Fruit fly (Drosophila melanogaster) whole organism, embryonic: ENCODE measurements around the gene Ubc6.

Experiments
- Aef1 ChIP-seq: fragments of 200-800 bp; sonication (Bioruptor generic); IDR thresholded peaks from 3 replicates; pipeline ENCODE4 v1.3.6; 2022; ENCODE audit warnings: missing biosample characterization, missing genetic modification characterization
- Asciz ChIP-seq: fragments of 200-800 bp; sonication (Bioruptor generic); optimal IDR thresholded peaks from 2 replicates; lab custom pipeline; 2017; ENCODE audit warnings: missing biosample characterization, mild to moderate bottlenecking, missing genetic modification characterization, missing genetic modification reagents
- Bgb ChIP-seq: fragments of 200-800 bp; sonication (Bioruptor generic); IDR thresholded peaks from 2 replicates; pipeline ENCODE4 v1.3.6; 2022; ENCODE audit warnings: missing biosample characterization, missing genetic modification characterization; ENCODE audit not compliant: partially characterized antibody
- CG10147 ChIP-seq: fragments of 200-800 bp; sonication (Bioruptor generic); optimal IDR thresholded peaks from 2 replicates; lab custom pipeline; 2019; ENCODE audit warnings: missing biosample characterization, mild to moderate bottlenecking, missing genetic modification characterization, moderate library complexity
- CG10366 ChIP-seq: fragments of 200-800 bp; sonication (Bioruptor generic); IDR thresholded peaks from 2 replicates; pipeline ENCODE4 v1.3.6; 2022; ENCODE audit warnings: missing biosample characterization, missing genetic modification characterization
- CG12219 ChIP-seq: fragments of 200-800 bp; sonication (Bioruptor generic); optimal IDR thresholded peaks from 3 replicates; lab custom pipeline; 2018; ENCODE audit warnings: missing biosample characterization, mild to moderate bottlenecking, missing genetic modification characterization
- CG12299 ChIP-seq: fragments of 200-800 bp; sonication (Bioruptor generic); optimal IDR thresholded peaks from 2 replicates; lab custom pipeline; 2018; ENCODE audit warnings: missing biosample characterization, mild to moderate bottlenecking, missing genetic modification characterization
- CG12659 ChIP-seq: fragments of 200-800 bp; sonication (Bioruptor generic); optimal IDR thresholded peaks from 3 replicates; lab custom pipeline; 2017; ENCODE audit warnings: mild to moderate bottlenecking, missing biosample characterization, missing genetic modification reagents, missing genetic modification characterization
- CG1647 ChIP-seq: fragments of 200-800 bp; sonication (Bioruptor generic); optimal IDR thresholded peaks from 3 replicates; lab custom pipeline; 2016; ENCODE audit warnings: missing biosample characterization, missing genetic modification characterization
- CG17186 ChIP-seq: fragments of 200-800 bp; sonication (Bioruptor generic); optimal IDR thresholded peaks from 3 replicates; lab custom pipeline; 2017; ENCODE audit warnings: missing biosample characterization, missing genetic modification reagents, missing genetic modification characterization
- CG18476 ChIP-seq: fragments of 200-800 bp; sonication (Bioruptor generic); optimal IDR thresholded peaks from 2 replicates; lab custom pipeline; 2016; ENCODE audit warnings: missing biosample characterization, mild to moderate bottlenecking, missing genetic modification characterization
- CG18764 ChIP-seq: fragments of 200-800 bp; sonication (Bioruptor generic); optimal IDR thresholded peaks from 3 replicates; lab custom pipeline; 2016; ENCODE audit warnings: missing biosample characterization, missing genetic modification characterization
- CG2120 ChIP-seq: fragments of 200-800 bp; sonication (Bioruptor generic); optimal IDR thresholded peaks from 3 replicates; lab custom pipeline; 2016; ENCODE audit warnings: missing biosample characterization, missing genetic modification characterization
- CG2129 ChIP-seq: fragments of 200-800 bp; sonication (Bioruptor generic); IDR thresholded peaks from 2 replicates; pipeline ENCODE4 v1.3.6; 2022; ENCODE audit warnings: missing biosample characterization, missing genetic modification characterization; ENCODE audit not compliant: partially characterized antibody
- CG2712 ChIP-seq: fragments of 200-800 bp; optimal IDR thresholded peaks from 3 replicates; lab custom pipeline; 2019; ENCODE audit warnings: missing biosample characterization, mild to moderate bottlenecking, missing genetic modification characterization, moderate library complexity
- CG31365 ChIP-seq: fragments of 200-800 bp; sonication (Bioruptor generic); optimal IDR thresholded peaks from 2 replicates; lab custom pipeline; 2018; ENCODE audit warnings: missing biosample characterization, mild to moderate bottlenecking, missing genetic modification characterization
- CG4328 ChIP-seq: fragments of 200-800 bp; sonication (Bioruptor generic); optimal IDR thresholded peaks from 3 replicates; lab custom pipeline; 2017; ENCODE audit warnings: missing biosample characterization, missing genetic modification reagents, missing genetic modification characterization
- CG4424 ChIP-seq: fragments of 200-800 bp; sonication (Bioruptor generic); optimal IDR thresholded peaks from 3 replicates; lab custom pipeline; 2016; ENCODE audit warnings: missing biosample characterization, missing genetic modification characterization
- CG6175 ChIP-seq: fragments of 200-800 bp; sonication (Bioruptor generic); IDR thresholded peaks from 3 replicates; pipeline ENCODE4 v1.3.6; 2022; ENCODE audit warnings: missing biosample characterization, missing genetic modification characterization
- CG9932 ChIP-seq: fragments of 200-800 bp; sonication (Bioruptor generic); IDR thresholded peaks from 2 replicates; pipeline ENCODE4 v1.3.6; 2022; ENCODE audit warnings: missing biosample characterization, missing genetic modification characterization
- Drgx ChIP-seq: fragments of 200-800 bp; sonication (Bioruptor generic); IDR thresholded peaks from 2 replicates; pipeline ENCODE4 v1.3.6; 2022; ENCODE audit warnings: missing biosample characterization, missing genetic modification characterization
- E2f1 ChIP-seq: fragments of 200-800 bp; sonication (Bioruptor generic); IDR thresholded peaks from 2 replicates; pipeline ENCODE4 v1.3.6; 2022; ENCODE audit warnings: missing biosample characterization, missing genetic modification characterization
- Fer3 ChIP-seq: fragments of 200-800 bp; sonication (Bioruptor generic); optimal IDR thresholded peaks from 2 replicates; lab custom pipeline; 2018; ENCODE audit warnings: missing biosample characterization, mild to moderate bottlenecking, missing genetic modification characterization, moderate library complexity
- HLHmδ ChIP-seq: fragments of 200-800 bp; sonication (Bioruptor generic); optimal IDR thresholded peaks from 2 replicates; lab custom pipeline; 2018; ENCODE audit warnings: missing biosample characterization, mild to moderate bottlenecking, missing genetic modification characterization, moderate library complexity
- HmgZ ChIP-seq: fragments of 200-800 bp; sonication (Bioruptor generic); optimal IDR thresholded peaks from 2 replicates; lab custom pipeline; 2018; ENCODE audit warnings: missing biosample characterization, mild to moderate bottlenecking, missing genetic modification characterization
- Jarid2 ChIP-seq: fragments of 200-800 bp; sonication (Bioruptor generic); optimal IDR thresholded peaks from 3 replicates; lab custom pipeline; 2017; ENCODE audit warnings: mild to moderate bottlenecking, missing biosample characterization, missing genetic modification reagents, missing genetic modification characterization
- Rfx ChIP-seq: fragments of 200-800 bp; sonication (Bioruptor generic); IDR thresholded peaks from 2 replicates; pipeline ENCODE4 v1.3.6; 2022; ENCODE audit warnings: missing biosample characterization, missing genetic modification characterization
- Sox100B ChIP-seq: fragments of 200-800 bp; sonication (Bioruptor generic); optimal IDR thresholded peaks from 3 replicates; lab custom pipeline; 2018; ENCODE audit warnings: missing biosample characterization, mild to moderate bottlenecking, missing genetic modification characterization
- al ChIP-seq: fragments of 200-800 bp; sonication (Bioruptor generic); IDR thresholded peaks from 2 replicates; pipeline ENCODE4 v1.3.6; 2022; ENCODE audit warnings: missing biosample characterization, missing genetic modification characterization
- az2 ChIP-seq: fragments of 200-800 bp; sonication (Bioruptor generic); optimal IDR thresholded peaks from 3 replicates; lab custom pipeline; 2016; ENCODE audit warnings: missing biosample characterization, missing genetic modification characterization
- cg ChIP-seq: fragments of 200-800 bp; sonication (Bioruptor generic); optimal IDR thresholded peaks from 3 replicates; lab custom pipeline; 2019; ENCODE audit warnings: missing biosample characterization, mild to moderate bottlenecking, missing genetic modification characterization, moderate library complexity
- crol ChIP-seq: fragments of 200-800 bp; sonication (Bioruptor generic); IDR thresholded peaks from 2 replicates; pipeline ENCODE4 v1.3.6; 2022; ENCODE audit warnings: missing biosample characterization, missing genetic modification characterization
- crp ChIP-seq, 2 experiments: fragments of 200-800 bp; sonication (Bioruptor generic); optimal IDR thresholded peaks; 2 replicates in 1 of 2; 3 replicates in 1 of 2; lab custom pipeline; 2017; ENCODE audit warnings: missing biosample characterization in 2 of 2, missing genetic modification characterization in 2 of 2, mild to moderate bottlenecking in 1 of 2, moderate library complexity in 1 of 2
- ems ChIP-seq: fragments of 200-800 bp; sonication (Bioruptor generic); optimal IDR thresholded peaks from 3 replicates; lab custom pipeline; 2016; ENCODE audit warnings: missing biosample characterization, missing genetic modification characterization
- fd102C ChIP-seq: fragments of 200-800 bp; sonication (Bioruptor generic); optimal IDR thresholded peaks from 2 replicates; lab custom pipeline; 2018; ENCODE audit warnings: missing biosample characterization, mild to moderate bottlenecking, missing genetic modification characterization, moderate library complexity
- fd96Cb ChIP-seq: fragments of 200-800 bp; sonication (Bioruptor generic); optimal IDR thresholded peaks from 2 replicates; lab custom pipeline; 2018; ENCODE audit warnings: missing biosample characterization, mild to moderate bottlenecking, missing genetic modification characterization, moderate library complexity
- gce ChIP-seq: fragments of 200-800 bp; sonication (Bioruptor generic); IDR thresholded peaks from 3 replicates; pipeline ENCODE4 v1.3.6; 2022; ENCODE audit warnings: missing biosample characterization, missing genetic modification characterization
- gsb ChIP-seq: fragments of 200-800 bp; sonication (Bioruptor generic); IDR thresholded peaks from 2 replicates; pipeline ENCODE4 v1.3.6; 2022; ENCODE audit warnings: missing biosample characterization, missing genetic modification characterization
- gsb-n ChIP-seq: fragments of 200-800 bp; sonication (Bioruptor generic); optimal IDR thresholded peaks from 3 replicates; lab custom pipeline; 2018; ENCODE audit warnings: missing biosample characterization, mild to moderate bottlenecking, missing genetic modification characterization
- gt ChIP-seq: fragments of 200-800 bp; sonication (Bioruptor generic); IDR thresholded peaks from 2 replicates; pipeline ENCODE4 v1.3.6; 2022; ENCODE audit warnings: missing biosample characterization, missing genetic modification characterization
- ham ChIP-seq: fragments of 200-800 bp; sonication (Bioruptor generic); IDR thresholded peaks from 2 replicates; pipeline ENCODE4 v1.3.6; 2022; ENCODE audit warnings: missing biosample characterization, missing genetic modification characterization
- hb ChIP-seq: fragments of 200-800 bp; sonication (Bioruptor generic); IDR thresholded peaks from 3 replicates; pipeline ENCODE4 v1.3.6; 2022; ENCODE audit warnings: missing biosample characterization, missing genetic modification characterization; ENCODE audit not compliant: partially characterized antibody
- jigr1 ChIP-seq: fragments of 200-800 bp; sonication (Bioruptor generic); IDR thresholded peaks from 3 replicates; pipeline ENCODE4 v1.3.6; 2022; ENCODE audit warnings: missing biosample characterization, missing genetic modification characterization
- nmo ChIP-seq: fragments of 200-800 bp; sonication (Bioruptor generic); optimal IDR thresholded peaks from 2 replicates; lab custom pipeline; 2018; ENCODE audit warnings: missing biosample characterization, mild to moderate bottlenecking, missing genetic modification characterization, moderate library complexity
- oc ChIP-seq: fragments of 200-800 bp; sonication (Bioruptor generic); optimal IDR thresholded peaks from 2 replicates; lab custom pipeline; 2018; ENCODE audit warnings: missing biosample characterization, mild to moderate bottlenecking, missing genetic modification characterization, moderate library complexity
- pnt ChIP-seq: fragments of 200-800 bp; sonication (Bioruptor generic); optimal IDR thresholded peaks from 3 replicates; lab custom pipeline; 2016; ENCODE audit warnings: missing biosample characterization, missing genetic modification characterization
- run ChIP-seq: fragments of 200-800 bp; sonication (Bioruptor generic); optimal IDR thresholded peaks from 3 replicates; lab custom pipeline; 2018; ENCODE audit warnings: missing biosample characterization, mild to moderate bottlenecking, missing genetic modification characterization
- seq ChIP-seq: fragments of 200-800 bp; sonication (Bioruptor generic); IDR thresholded peaks from 2 replicates; pipeline ENCODE4 v1.3.6; 2022; ENCODE audit warnings: missing biosample characterization, missing genetic modification characterization
- sima ChIP-seq: fragments of 200-800 bp; sonication (Bioruptor generic); optimal IDR thresholded peaks from 2 replicates; lab custom pipeline; 2016; ENCODE audit warnings: missing biosample characterization, missing genetic modification characterization
- sr ChIP-seq: fragments of 200-800 bp; sonication (Bioruptor generic); IDR thresholded peaks from 3 replicates; pipeline ENCODE4 v1.3.6; 2022; ENCODE audit warnings: missing biosample characterization, missing genetic modification characterization
- wor ChIP-seq: fragments of 200-800 bp; sonication (Bioruptor generic); IDR thresholded peaks from 2 replicates; pipeline ENCODE4 v1.3.6; 2022; ENCODE audit warnings: missing biosample characterization, missing genetic modification characterization

Gene Ubc6

DNA sequence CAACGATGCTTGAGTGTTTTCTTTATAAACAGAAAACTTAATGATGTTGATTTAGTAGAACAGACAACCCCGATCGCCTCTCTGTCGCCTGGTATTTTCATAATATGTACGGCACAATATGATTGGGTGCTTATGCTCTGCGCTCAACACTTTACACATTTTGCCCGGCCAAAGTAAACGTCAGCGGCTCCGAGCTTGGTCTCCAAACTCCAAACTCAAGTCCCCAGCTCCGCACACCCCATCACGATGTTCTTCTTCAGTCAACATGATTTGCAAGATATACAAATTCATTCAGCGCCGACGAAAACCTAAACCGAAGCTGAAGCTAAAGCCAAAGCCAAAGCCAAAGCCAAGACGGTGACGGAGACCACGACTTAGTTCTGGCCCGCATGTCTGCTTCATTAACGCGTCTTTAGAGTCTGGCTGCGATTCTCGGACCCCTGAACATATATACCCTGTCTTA is 22.9 kb upstream of the Ubc6 start (continued):
- TF ChIP-seq Aef1 (GFP tag; lab: Robert Waterston, UW) = no peak
- TF ChIP-seq CG17186 (GFP tag; lab: Kevin White, UChicago) = no peak
- no peak for TF ChIP-seq gsb-n (tag; lab: Kevin White, UChicago)
- no peak for TF ChIP-seq Drgx (GFP tag; lab: Robert Waterston, UW)
- TF ChIP-seq wor = no peak
- TF ChIP-seq ems = no peak
- no peak for TF ChIP-seq E2f1
- TF ChIP-seq CG18764 (GFP tag; lab: Kevin White, UChicago) = no peak
- no peak for TF ChIP-seq gsb (GFP tag; lab: Robert Waterston, UW)
- TF ChIP-seq sima (GFP tag; lab: Kevin White, UChicago) = no peak
- peak; percentile 23 for TF ChIP-seq Fer3
- TF ChIP-seq CG2120 (GFP tag; lab: Kevin White, UChicago) = no peak
- TF ChIP-seq jigr1 (GFP tag; lab: Robert Waterston, UW) = no peak
- no peak for TF ChIP-seq az2
- TF ChIP-seq pnt (GFP tag; lab: Kevin White, UChicago) = no peak
- no peak for TF ChIP-seq hb (GFP tag; lab: Robert Waterston, UW)
- no peak for TF ChIP-seq fd96Cb (tag; lab: Kevin White, UChicago)
- no peak for TF ChIP-seq cg (GFP tag; lab: Kevin White, UChicago)
- TF ChIP-seq Asciz (GFP tag; lab: Kevin White, UChicago) = peak; percentile 68
- TF ChIP-seq nmo (GFP tag; lab: Kevin White, UChicago) = no peak
- no peak for TF ChIP-seq CG1647 (GFP tag; lab: Kevin White, UChicago)
- no peak; the same call in 1 of the 2 replicates for TF ChIP-seq seq (GFP tag; lab: Robert Waterston, UW)
- no peak for TF ChIP-seq Sox100B (GFP tag; lab: Kevin White, UChicago)
- TF ChIP-seq CG4424 = no peak
- TF ChIP-seq CG18476 = no peak
- TF ChIP-seq oc (tag; lab: Kevin White, UChicago) = no peak
- no peak for TF ChIP-seq al (GFP tag; lab: Robert Waterston, UW)
- no peak for TF ChIP-seq CG2712 (tag; lab: Kevin White, UChicago)
- peak; percentile 25; the same call in 1 of the 2 replicates for TF ChIP-seq crol (GFP tag; lab: Robert Waterston, UW)
- peak; percentile 14; the same call in 1 of the 2 replicates for TF ChIP-seq Rfx (GFP tag; lab: Robert Waterston, UW)
- no peak for TF ChIP-seq gce (GFP tag; lab: Robert Waterston, UW)
- no peak for TF ChIP-seq CG2129
- no peak for TF ChIP-seq gt (GFP tag; lab: Robert Waterston, UW)
- TF ChIP-seq CG10366 (GFP tag; lab: Robert Waterston, UW) = no peak
- no peak for TF ChIP-seq CG10147
- TF ChIP-seq CG6175 (GFP tag; lab: Robert Waterston, UW) = no peak
- no peak for TF ChIP-seq ham
- no peak for TF ChIP-seq CG12299
- peak; percentile 27 for TF ChIP-seq HLHmδ (GFP tag; lab: Kevin White, UChicago)
- TF ChIP-seq CG31365 = peak; percentile 43
- no peak; the same call in 2 of the 3 replicates for TF ChIP-seq sr (GFP tag; lab: Robert Waterston, UW)
- no peak for TF ChIP-seq crp (GFP tag; optimal IDR thresholded peaks at IDR 0.05; lab: Kevin White, UChicago)
- 0 out of 2 replicates have a peak, but pooled peaks have one; percentile 22 for TF ChIP-seq CG9932 (GFP tag; lab: Robert Waterston, UW)
- peak; percentile 14 for TF ChIP-seq CG12219 (GFP tag; lab: Kevin White, UChicago)
- TF ChIP-seq run (tag; lab: Kevin White, UChicago) = no peak
- no peak for TF ChIP-seq fd102C (GFP tag; lab: Kevin White, UChicago)
- no peak for TF ChIP-seq Bgb (GFP tag; lab: Robert Waterston, UW)
- no peak for TF ChIP-seq CG12659 (GFP tag; lab: Kevin White, UChicago)
- peak; percentile 13 for TF ChIP-seq HmgZ (tag; lab: Kevin White, UChicago)
- no peak for TF ChIP-seq Jarid2 (GFP tag; lab: Kevin White, UChicago)
- TF ChIP-seq CG4328 (GFP tag; lab: Kevin White, UChicago) = peak; percentile 64
